Worm (Caenorhabditis elegans): ENCODE data around the gene K06H7.8.
A peak's percentile ranks its signal among the peaks of the same experiment; 100 is the strongest.

Gene K06H7.8

DNA sequence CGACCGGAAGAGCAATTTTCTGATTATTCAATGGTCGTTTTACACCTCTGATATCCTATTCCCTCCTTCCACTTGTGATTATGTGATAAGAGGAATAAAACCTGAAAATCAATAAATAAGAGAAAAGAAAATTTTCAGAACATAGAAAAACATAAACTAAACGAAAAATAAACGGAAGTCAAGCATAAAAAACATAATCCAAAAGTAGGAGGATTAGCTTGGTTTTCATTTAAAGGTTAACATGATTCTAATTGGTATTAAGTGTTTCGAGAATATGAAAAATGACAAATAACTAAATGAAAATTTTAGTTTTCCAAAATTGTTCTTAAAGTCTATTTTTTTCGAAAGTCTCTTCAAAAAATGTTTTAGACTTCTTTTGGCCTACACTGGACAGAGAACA, 23.1 kb upstream of the K06H7.8 start, which contains the start of gene gei-8:
TSS of gene gei-8 (minus strand) at position 101 of the 400 bp plus-strand sequence.
- TF ChIP-seq mef-2 (tag; optimal IDR thresholded peaks at IDR 0.05), result no peak
- peak; percentile 38 for TF ChIP-seq dsc-1 (tag; optimal IDR thresholded peaks at IDR 0.05)

DNA sequence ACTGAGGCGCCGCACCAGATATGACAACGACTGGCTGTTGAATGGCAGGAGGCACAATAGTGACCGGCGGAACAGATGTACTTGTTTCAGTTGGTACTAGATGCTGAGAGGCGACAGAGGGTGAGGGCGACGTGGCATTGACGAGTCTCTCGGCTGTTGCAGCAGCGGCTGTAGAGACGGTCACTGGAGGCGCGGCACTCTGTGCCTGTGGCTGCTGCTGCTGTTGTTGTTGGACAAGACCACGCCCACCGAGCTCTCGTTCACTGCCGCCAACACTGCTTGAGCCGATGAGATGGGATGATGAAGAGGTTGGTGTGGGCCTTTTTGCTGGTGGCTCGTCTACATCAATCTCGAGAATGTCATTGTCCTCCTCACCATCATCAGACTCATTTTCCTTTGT, 19.1 kb upstream of the K06H7.8 start:
- TF ChIP-seq mdl-1 (tag; optimal IDR thresholded peaks at IDR 0.05) (no peak), nhr-20 (tag; optimal IDR thresholded peaks at IDR 0.05) (no peak), nhr-28 (tag; optimal IDR thresholded peaks at IDR 0.05) (no peak), pag-3 (tag; optimal IDR thresholded peaks at IDR 0.05; ENCODE audit: borderline replicate concordance, insufficient read depth) (no peak), ceh-82 (tag; optimal IDR thresholded peaks at IDR 0.05) (no peak), snpc-4 (tag; optimal IDR thresholded peaks at IDR 0.05) (no peak), nhr-71 (tag; optimal IDR thresholded peaks at IDR 0.05) (no peak), nhr-47 (tag; optimal IDR thresholded peaks at IDR 0.05) (no peak), fkh-4 (tag; optimal IDR thresholded peaks at IDR 0.05; ENCODE audit: borderline replicate concordance) (no peak), ztf-11 (tag; optimal IDR thresholded peaks at IDR 0.05) (no peak), pqm-1 (tag; optimal IDR thresholded peaks at IDR 0.05) (no peak)

DNA sequence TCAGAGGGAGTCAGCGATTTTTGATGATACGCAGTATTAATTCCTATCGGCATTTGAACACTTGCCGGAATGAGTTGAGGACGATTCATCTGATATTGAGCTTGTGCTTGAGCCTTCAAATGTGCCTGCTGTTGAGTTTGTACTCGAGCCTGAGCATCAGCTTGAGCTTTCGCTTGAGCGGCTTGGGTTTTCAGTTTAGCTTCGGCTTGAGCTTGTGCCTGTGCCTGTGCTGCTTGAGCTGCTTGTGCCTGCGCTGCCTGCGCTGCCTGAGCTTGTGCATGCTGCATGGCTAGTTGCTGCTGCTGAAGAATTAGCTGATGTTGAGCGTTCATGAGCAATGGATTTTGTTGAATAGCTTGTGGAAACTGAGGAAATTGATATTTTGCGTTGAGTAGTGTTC, 17.9 kb upstream of the K06H7.8 start:
- TF ChIP-seq hlh-17 (GFP tag; optimal IDR thresholded peaks at IDR 0.05; ENCODE audit: borderline replicate concordance) (no peak), hpl-2 (GFP tag; optimal IDR thresholded peaks at IDR 0.05) (no peak), unc-30 (tag; optimal IDR thresholded peaks at IDR 0.05) (no peak), mep-1 (tag; optimal IDR thresholded peaks at IDR 0.05) (no peak), tbx-2 (tag; optimal IDR thresholded peaks at IDR 0.05) (no peak)

DNA sequence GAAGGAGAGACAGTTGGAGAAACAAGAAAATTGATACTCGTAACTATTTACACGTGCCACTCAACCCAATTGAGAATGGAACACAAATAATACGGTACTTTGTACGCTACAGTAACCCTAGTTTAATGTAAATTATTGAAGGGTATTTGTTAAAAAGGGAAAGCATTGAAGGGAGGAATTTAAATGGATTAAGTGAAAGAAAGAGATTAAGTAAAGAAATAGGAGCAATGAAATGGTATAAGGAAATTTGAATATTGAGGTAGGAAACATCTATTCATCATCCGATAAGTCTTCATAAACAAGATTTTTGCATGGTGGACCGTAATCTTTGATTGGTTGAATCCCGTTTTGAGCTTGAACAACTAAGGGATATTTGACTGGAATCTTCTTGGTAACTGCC, 13.3 kb upstream of the K06H7.8 start:
- TF ChIP-seq lsy-2 (tag; optimal IDR thresholded peaks at IDR 0.05) (no peak), efl-1 (optimal IDR thresholded peaks at IDR 0.05) (no peak), efl-1 (GFP tag; optimal IDR thresholded peaks at IDR 0.05 in 1 of 2) (peak in 1 of 2 experiments; percentile 24)

DNA sequence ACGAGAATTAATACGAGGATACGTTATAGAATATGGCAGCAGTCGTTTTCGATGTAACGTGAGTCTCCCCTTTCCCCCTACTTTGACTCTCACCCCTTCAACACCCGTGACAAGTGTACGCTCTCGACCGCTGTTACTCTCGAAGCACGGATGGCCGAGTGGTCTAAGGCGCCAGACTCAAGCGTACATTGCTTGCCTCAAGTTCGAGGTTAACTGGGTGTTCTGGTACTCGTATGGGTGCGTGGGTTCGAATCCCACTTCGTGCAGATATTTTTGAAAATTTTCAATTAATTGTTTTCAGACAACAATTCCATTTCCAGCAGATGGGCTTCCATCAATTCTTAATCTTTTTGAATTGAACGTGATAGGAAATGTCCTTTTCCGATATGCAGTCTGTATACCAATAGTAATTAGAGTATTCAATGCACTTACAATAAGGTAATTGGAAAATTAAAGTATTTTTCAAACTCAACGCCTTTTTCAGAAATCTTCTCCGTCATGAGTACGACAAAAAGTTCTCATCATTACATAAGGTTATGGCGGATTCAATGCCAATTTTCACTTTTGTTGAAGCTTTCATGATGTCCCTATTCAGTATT, 11.5 kb upstream of the K06H7.8 start:
- TF ChIP-seq unc-86 (tag; optimal IDR thresholded peaks at IDR 0.05) (peak; percentile 61), nhr-77 (tag; optimal IDR thresholded peaks at IDR 0.05) (peak; percentile 58), pax-3 (tag; optimal IDR thresholded peaks at IDR 0.05) (peak; percentile 55), fkh-10 (GFP tag; optimal IDR thresholded peaks at IDR 0.05) (peak; percentile 60), hpl-2 (GFP tag; optimal IDR thresholded peaks at IDR 0.05) (no peak), ztf-11 (tag; optimal IDR thresholded peaks at IDR 0.05) (peak in 1 of 2 experiments; percentile 51), lin-13 (GFP tag; optimal IDR thresholded peaks at IDR 0.05) (peak; percentile 1), hlh-17 (GFP tag; optimal IDR thresholded peaks at IDR 0.05; ENCODE audit: borderline replicate concordance) (no peak), elt-2 (tag; optimal IDR thresholded peaks at IDR 0.05) (no peak), alr-1 (tag; optimal IDR thresholded peaks at IDR 0.05; ENCODE audit: borderline replicate concordance) (no peak), sup-37 (GFP tag; optimal IDR thresholded peaks at IDR 0.05) (peak; percentile 31), irx-1 (tag; optimal IDR thresholded peaks at IDR 0.05) (peak; percentile 55), skn-1 (tag; optimal IDR thresholded peaks at IDR 0.05) (peak; percentile 76), aha-1 (tag; optimal IDR thresholded peaks at IDR 0.05) (no peak), nhr-20 (tag; optimal IDR thresholded peaks at IDR 0.05) (peak; percentile 78), fkh-4 (tag; optimal IDR thresholded peaks at IDR 0.05; ENCODE audit: borderline replicate concordance) (no peak), ceh-88 (GFP tag; IDR thresholded peaks at IDR 0.05) (peak; percentile 56), fkh-8 (tag; optimal IDR thresholded peaks at IDR 0.05) (peak; percentile 80), dsc-1 (tag; optimal IDR thresholded peaks at IDR 0.05) (peak; percentile 79), C34B4.2 (tag; optimal IDR thresholded peaks at IDR 0.05) (no peak), nhr-76 (tag; optimal IDR thresholded peaks at IDR 0.05) (no peak), zip-4 (GFP tag; optimal IDR thresholded peaks at IDR 0.05) (peak; percentile 12), tbx-2 (tag; optimal IDR thresholded peaks at IDR 0.05) (peak; percentile 67), sox-4 (tag; optimal IDR thresholded peaks at IDR 0.05) (no peak), nhr-19 (GFP tag; conservative IDR thresholded peaks at IDR 0.05) (peak; percentile 74), nhr-90 (tag; optimal IDR thresholded peaks at IDR 0.05; ENCODE audit: poor library complexity) (peak; percentile 68), swsn-7 (tag; optimal IDR thresholded peaks at IDR 0.05) (peak; percentile 79), lin-15B (tag; optimal IDR thresholded peaks at IDR 0.05) (no peak), grh-1 (GFP tag; IDR thresholded peaks at IDR 0.05) (no peak), pqm-1 (tag; optimal IDR thresholded peaks at IDR 0.05) (no peak), mdl-1 (tag; optimal IDR thresholded peaks at IDR 0.05) (peak in 1 of 2 experiments; percentile 80)
